Worm (Caenorhabditis elegans) whole organism, L1 larva: Measurements from ENCODE around the gene rfp-1.
A peak's percentile ranks its signal among the peaks of the same experiment; 100 is the strongest.

Experiments used
- C04F5.9 ChIP-seq: sonication (generic microtip); optimal IDR thresholded peaks from 2 replicates; lab custom pipeline; 2016; ENCODE audit warnings: missing genetic modification characterization, missing compliant biosample characterization
- C34B4.2 ChIP-seq: sonication (generic microtip); optimal IDR thresholded peaks from 2 replicates; lab custom pipeline; 2017; ENCODE audit warnings: mild to moderate bottlenecking, missing genetic modification characterization, missing compliant biosample characterization
- F16B12.6 ChIP-seq: fragments of 150-350 bp; optimal IDR thresholded peaks from 2 replicates; lab custom pipeline; 2014; ENCODE audit warnings: missing biosample characterization, missing genetic modification characterization
- Y116A8C.19 ChIP-seq: sonication (generic microtip); optimal IDR thresholded peaks from 2 replicates; lab custom pipeline; 2016; ENCODE audit warnings: missing compliant biosample characterization, missing genetic modification characterization, borderline replicate concordance
- alr-1 ChIP-seq: fragments of 200-800 bp; sonication (Bioruptor generic); optimal IDR thresholded peaks from 2 replicates; lab custom pipeline; 2018; ENCODE audit warnings: borderline replicate concordance, mild to moderate bottlenecking, missing genetic modification characterization, missing compliant biosample characterization
- aly-2 ChIP-seq: fragments of 150-350 bp; optimal IDR thresholded peaks from 2 replicates; lab custom pipeline; 2014; ENCODE audit warnings: missing biosample characterization, missing genetic modification characterization
- ama-1 ChIP-seq: fragments of 150-350 bp; optimal IDR thresholded peaks from 2 replicates; lab custom pipeline; 2014
- blmp-1 ChIP-seq: fragments of 150-350 bp; optimal IDR thresholded peaks from 2 replicates; lab custom pipeline; 2014; ENCODE audit warnings: missing biosample characterization, missing genetic modification characterization
- ceh-63 ChIP-seq: fragments of 200-800 bp; sonication (Bioruptor generic); optimal IDR thresholded peaks from 2 replicates; lab custom pipeline; 2018; ENCODE audit warnings: mild to moderate bottlenecking, missing genetic modification characterization, missing compliant biosample characterization
- ceh-88 ChIP-seq: fragments of 200-800 bp; sonication (Bioruptor generic); IDR thresholded peaks from 2 replicates; pipeline ENCODE4 v1.3.6; 2022; ENCODE audit warnings: missing genetic modification characterization, missing compliant biosample characterization
- dpl-1 ChIP-seq, 3 experiments: fragments of 150-350 bp in 2 of 3; sonication (generic microtip) in 1 of 3; optimal IDR thresholded peaks; 2 replicates each; lab custom pipeline; 2014 to 2017; ENCODE audit warnings: missing biosample characterization in 3 of 3, missing genetic modification characterization in 3 of 3, missing genetic modification reagents in 3 of 3
- dsc-1 ChIP-seq: sonication (generic microtip); optimal IDR thresholded peaks from 2 replicates; lab custom pipeline; 2016; ENCODE audit warnings: mild to moderate bottlenecking, missing genetic modification characterization, missing compliant biosample characterization
- efl-1 ChIP-seq, 4 experiments: fragments of 150-350 bp; optimal IDR thresholded peaks in 3 of 4; peaks in 1 of 4; 1 replicate in 1 of 4; 2 replicates in 3 of 4; lab custom pipeline; 2014; ENCODE audit warnings: missing biosample characterization in 2 of 4, missing genetic modification characterization in 2 of 4, missing genetic modification reagents in 2 of 4
- efl-3 ChIP-seq: fragments of 200-800 bp; sonication (Bioruptor generic); optimal IDR thresholded peaks from 2 replicates; lab custom pipeline; 2018; ENCODE audit warnings: mild to moderate bottlenecking, missing genetic modification characterization, missing compliant biosample characterization
- egl-13 ChIP-seq: sonication (generic microtip); optimal IDR thresholded peaks from 2 replicates; lab custom pipeline; 2016; ENCODE audit warnings: missing genotype, missing genetic modification reagents, missing genetic modification characterization, missing compliant biosample characterization
- egl-27 ChIP-seq, 2 experiments: fragments of 150-350 bp in 1 of 2; sonication (generic microtip); optimal IDR thresholded peaks; 3 replicates each; lab custom pipeline; 2017 to 2018; ENCODE audit warnings: missing biosample characterization in 2 of 2, missing genetic modification characterization in 2 of 2, missing genetic modification reagents in 2 of 2
- elt-2 ChIP-seq: sonication (generic microtip); optimal IDR thresholded peaks from 2 replicates; lab custom pipeline; 2016; ENCODE audit warnings: missing genetic modification characterization, mild to moderate bottlenecking, inconsistent platforms, missing compliant biosample characterization, missing genetic modification reagents
- ets-5 ChIP-seq: fragments of 200-800 bp; sonication (Bioruptor generic); IDR thresholded peaks from 2 replicates; pipeline ENCODE4 v1.3.6; 2022; ENCODE audit warnings: missing genetic modification characterization, missing compliant biosample characterization
- fkh-8 ChIP-seq: sonication (generic microtip); optimal IDR thresholded peaks from 2 replicates; lab custom pipeline; 2016; ENCODE audit warnings: mild to moderate bottlenecking, missing genetic modification characterization, missing compliant biosample characterization
- fos-1 ChIP-seq: fragments of 150-350 bp; optimal IDR thresholded peaks from 2 replicates; lab custom pipeline; 2014; ENCODE audit warnings: missing biosample characterization, missing genetic modification characterization
- grh-1 ChIP-seq: fragments of 200-800 bp; sonication (Bioruptor generic); IDR thresholded peaks from 2 replicates; pipeline ENCODE4 v1.3.6; 2022; ENCODE audit warnings: missing genetic modification reagents, missing genetic modification characterization, missing compliant biosample characterization
- hpl-2 ChIP-seq: fragments of 150-350 bp; optimal IDR thresholded peaks from 2 replicates; lab custom pipeline; 2014; ENCODE audit warnings: missing biosample characterization, missing genetic modification reagents, missing genetic modification characterization
- irx-1 ChIP-seq: sonication (generic microtip); optimal IDR thresholded peaks from 2 replicates; lab custom pipeline; 2016; ENCODE audit warnings: missing genetic modification characterization, missing compliant biosample characterization
- lin-15B ChIP-seq: fragments of 150-350 bp; sonication (generic microtip); optimal IDR thresholded peaks from 3 replicates; lab custom pipeline; 2014; ENCODE audit warnings: missing biosample characterization, missing genetic modification characterization
- lir-3 ChIP-seq: sonication (generic microtip); optimal IDR thresholded peaks from 2 replicates; lab custom pipeline; 2016; ENCODE audit warnings: mild to moderate bottlenecking, missing genetic modification characterization, moderate library complexity, missing compliant biosample characterization; ENCODE audit not compliant: poor library complexity
- mdl-1 ChIP-seq, 2 experiments: fragments of 150-350 bp; optimal IDR thresholded peaks; 2 replicates each; lab custom pipeline; 2014 to 2017; ENCODE audit warnings: missing biosample characterization in 2 of 2, missing genetic modification characterization in 2 of 2, inconsistent platforms in 1 of 2
- mef-2 ChIP-seq: fragments of 150-350 bp; optimal IDR thresholded peaks from 2 replicates; lab custom pipeline; 2014; ENCODE audit warnings: missing biosample characterization, missing genetic modification characterization
- mep-1 ChIP-seq: fragments of 150-350 bp; optimal IDR thresholded peaks from 2 replicates; lab custom pipeline; 2014; ENCODE audit warnings: missing biosample characterization, missing genetic modification characterization
- nhr-12 ChIP-seq: sonication (generic microtip); optimal IDR thresholded peaks from 2 replicates; lab custom pipeline; 2017; ENCODE audit warnings: missing biosample characterization, missing genetic modification characterization
- nhr-19 ChIP-seq: fragments of 200-800 bp; sonication (Bioruptor generic); conservative IDR thresholded peaks from 2 replicates; pipeline ENCODE4 v1.3.6; 2022; ENCODE audit warnings: missing genetic modification characterization, missing compliant biosample characterization
- nhr-20 ChIP-seq: sonication (generic microtip); optimal IDR thresholded peaks from 2 replicates; lab custom pipeline; 2016; ENCODE audit warnings: mild to moderate bottlenecking, missing genetic modification characterization, missing compliant biosample characterization
- nhr-237 ChIP-seq: fragments of 150-350 bp; optimal IDR thresholded peaks from 2 replicates; lab custom pipeline; 2014; ENCODE audit warnings: missing biosample characterization, missing genetic modification characterization
- nhr-28 ChIP-seq: fragments of 150-350 bp; optimal IDR thresholded peaks from 2 replicates; lab custom pipeline; 2014; ENCODE audit warnings: missing biosample characterization, missing genetic modification characterization
- nhr-47 ChIP-seq: sonication (generic microtip); optimal IDR thresholded peaks from 2 replicates; lab custom pipeline; 2016; ENCODE audit warnings: mild to moderate bottlenecking, missing genetic modification characterization, moderate library complexity, missing compliant biosample characterization
- nhr-71 ChIP-seq: sonication (generic microtip); optimal IDR thresholded peaks from 2 replicates; lab custom pipeline; 2016; ENCODE audit warnings: mild to moderate bottlenecking, missing genetic modification characterization, moderate library complexity, missing compliant biosample characterization
- nhr-77 ChIP-seq: fragments of 150-350 bp; optimal IDR thresholded peaks from 2 replicates; lab custom pipeline; 2014; ENCODE audit warnings: missing biosample characterization, missing genetic modification characterization
- nhr-85 ChIP-seq: sonication (generic microtip); peaks from one replicate; lab custom pipeline; 2016; ENCODE audit warnings: missing genetic modification characterization, inconsistent platforms, missing compliant biosample characterization
- nhr-90 ChIP-seq: sonication (generic microtip); optimal IDR thresholded peaks from 2 replicates; lab custom pipeline; 2016; ENCODE audit warnings: mild to moderate bottlenecking, missing genetic modification characterization, missing compliant biosample characterization; ENCODE audit not compliant: poor library complexity
- pqm-1 ChIP-seq: sonication (generic microtip); optimal IDR thresholded peaks from 3 replicates; lab custom pipeline; 2017; ENCODE audit warnings: missing biosample characterization, missing genetic modification characterization
- rnt-1 ChIP-seq: sonication (generic microtip); optimal IDR thresholded peaks from 2 replicates; lab custom pipeline; 2016; ENCODE audit warnings: mild to moderate bottlenecking, missing genetic modification characterization, moderate library complexity, missing compliant biosample characterization
- skn-1 ChIP-seq: fragments of 150-350 bp; optimal IDR thresholded peaks from 2 replicates; lab custom pipeline; 2014; ENCODE audit warnings: missing biosample characterization, missing genetic modification characterization
- snpc-4 ChIP-seq: fragments of 150-350 bp; optimal IDR thresholded peaks from 2 replicates; lab custom pipeline; 2014; ENCODE audit warnings: missing biosample characterization, missing genetic modification characterization
- snu-23 ChIP-seq: sonication (generic microtip); optimal IDR thresholded peaks from 2 replicates; lab custom pipeline; 2016; ENCODE audit warnings: missing genetic modification characterization, missing compliant biosample characterization
- sox-4 ChIP-seq: sonication (generic microtip); optimal IDR thresholded peaks from 2 replicates; lab custom pipeline; 2016; ENCODE audit warnings: missing genetic modification characterization, missing compliant biosample characterization
- sup-37 ChIP-seq: fragments of 200-800 bp; sonication (Bioruptor generic); optimal IDR thresholded peaks from 2 replicates; lab custom pipeline; 2018; ENCODE audit warnings: mild to moderate bottlenecking, missing genetic modification characterization, missing compliant biosample characterization
- tbx-2 ChIP-seq: sonication (generic microtip); optimal IDR thresholded peaks from 2 replicates; lab custom pipeline; 2016; ENCODE audit warnings: missing genetic modification characterization, missing compliant biosample characterization
- tlp-1 ChIP-seq: fragments of 150-350 bp; optimal IDR thresholded peaks from 2 replicates; lab custom pipeline; 2014; ENCODE audit warnings: missing biosample characterization, missing genetic modification characterization
- unc-130 ChIP-seq: fragments of 150-350 bp; optimal IDR thresholded peaks from 2 replicates; lab custom pipeline; 2017; ENCODE audit warnings: missing biosample characterization, missing genetic modification characterization, inconsistent platforms
- unc-86 ChIP-seq: sonication (generic microtip); optimal IDR thresholded peaks from 2 replicates; lab custom pipeline; 2016; ENCODE audit warnings: missing genetic modification characterization, missing compliant biosample characterization
- unc-98 ChIP-seq: fragments of 200-800 bp; sonication (Bioruptor generic); IDR thresholded peaks from 2 replicates; pipeline ENCODE4 v1.3.6; 2022; ENCODE audit warnings: missing genetic modification characterization, missing compliant biosample characterization
- xbp-1 ChIP-seq: sonication (generic microtip); optimal IDR thresholded peaks from 2 replicates; lab custom pipeline; 2016; ENCODE audit warnings: missing genetic modification characterization, missing compliant biosample characterization
- ztf-11 ChIP-seq, 2 experiments: sonication (generic microtip); optimal IDR thresholded peaks; 2 replicates each; lab custom pipeline; 2016 to 2017; ENCODE audit warnings: missing genetic modification characterization in 2 of 2, missing biosample characterization in 1 of 2, missing compliant biosample characterization in 1 of 2
- ztf-4 ChIP-seq: fragments of 150-350 bp; optimal IDR thresholded peaks from 2 replicates; lab custom pipeline; 2014; ENCODE audit warnings: missing biosample characterization, missing genetic modification characterization

Gene rfp-1

DNA sequence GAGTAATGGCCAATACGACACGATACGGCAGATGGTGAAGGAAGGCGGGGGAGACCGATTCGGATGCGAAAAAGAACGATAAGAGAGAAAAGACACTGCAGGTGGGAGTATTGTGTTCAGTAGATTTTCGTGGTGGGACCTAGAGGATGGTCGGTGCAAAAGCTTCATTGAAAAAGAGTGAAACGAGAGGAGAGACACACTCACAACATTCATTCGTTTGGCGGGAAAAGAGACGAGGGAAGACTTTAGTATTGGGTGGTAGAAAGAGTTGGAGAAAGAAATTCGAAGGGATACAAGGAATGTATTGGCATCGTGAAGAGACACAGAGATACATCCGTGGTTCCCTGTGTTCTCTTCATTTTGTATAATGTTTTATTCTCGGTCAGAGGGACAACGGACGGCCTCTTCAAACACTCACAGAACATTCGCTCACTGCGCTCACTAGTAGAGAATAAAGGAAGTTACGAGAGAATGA is 2.0 kb upstream of the rfp-1 start (continued):
- TF ChIP-seq nhr-28 (no peak), mdl-1 (tag; optimal IDR thresholded peaks at IDR 0.05; lab: Kevin White, UChicago) (peak in 1 of 2 experiments; percentile 51), mef-2 (tag; lab: Kevin White, UChicago) (peak; percentile 29), nhr-237 (tag; lab: Kevin White, UChicago) (no peak), unc-86 (tag; lab: Kevin White, UChicago) (peak; percentile 69), grh-1 (GFP tag; lab: Robert Waterston, UW) (no peak), elt-2 (tag; lab: Kevin White, UChicago) (peak; percentile 2), irx-1 (tag; lab: Kevin White, UChicago) (peak; percentile 53), tlp-1 (tag; lab: Kevin White, UChicago) (no peak), pqm-1 (tag; lab: Kevin White, UChicago) (no peak), nhr-77 (tag; lab: Kevin White, UChicago) (peak; percentile 75), fos-1 (tag; lab: Kevin White, UChicago) (peak; percentile 14), sup-37 (GFP tag; lab: Kevin White, UChicago) (no peak), nhr-90 (tag; lab: Kevin White, UChicago) (peak; percentile 63), efl-1 (optimal IDR thresholded peaks at IDR 0.05; lab: Kevin White, UChicago) (peak; percentile 72 to 85), efl-1 (GFP tag; optimal IDR thresholded peaks at IDR 0.05 in 1 of 2; lab: Kevin White, UChicago) (peak; percentile 53 to 54), fkh-8 (tag; lab: Kevin White, UChicago) (peak; percentile 80), rnt-1 (tag; lab: Kevin White, UChicago) (peak; percentile 65), lin-15B (tag; lab: Kevin White, UChicago) (peak; percentile 46), sox-4 (tag; lab: Kevin White, UChicago) (no peak), ama-1 (lab: Kevin White, UChicago) (no peak), egl-13 (tag; lab: Kevin White, UChicago) (no peak), snpc-4 (peak; percentile 26), ceh-88 (no peak), nhr-71 (tag; lab: Kevin White, UChicago) (peak; percentile 87), ets-5 (GFP tag; lab: Robert Waterston, UW) (no peak), xbp-1 (tag; lab: Kevin White, UChicago) (peak; percentile 57), tbx-2 (tag; lab: Kevin White, UChicago) (peak; percentile 74), nhr-19 (GFP tag; lab: Robert Waterston, UW) (peak; percentile 75), ztf-4 (tag; lab: Kevin White, UChicago) (peak; percentile 69), C04F5.9 (tag; lab: Kevin White, UChicago) (peak; percentile 39), mep-1 (tag; lab: Kevin White, UChicago) (peak; percentile 82), F16B12.6 (tag; lab: Kevin White, UChicago) (peak; percentile 16), dpl-1 (GFP tag; optimal IDR thresholded peaks at IDR 0.05; lab: Kevin White, UChicago) (peak; percentile 47 to 68 (median 55)), nhr-12 (tag; lab: Kevin White, UChicago) (no peak), C34B4.2 (tag; lab: Kevin White, UChicago) (no peak), unc-130 (tag; lab: Kevin White, UChicago) (peak; percentile 42), lir-3 (peak; percentile 63), nhr-47 (tag; lab: Kevin White, UChicago) (peak; percentile 69), blmp-1 (tag; lab: Kevin White, UChicago) (peak; percentile 74), unc-98 (GFP tag; lab: Robert Waterston, UW) (no peak), aly-2 (tag; lab: Kevin White, UChicago) (peak; percentile 77), nhr-85 (tag; lab: Kevin White, UChicago) (peak; percentile 84), hpl-2 (GFP tag; lab: Kevin White, UChicago) (no peak), dsc-1 (tag; lab: Kevin White, UChicago) (peak; percentile 58), egl-27 (tag; optimal IDR thresholded peaks at IDR 0.05; lab: Kevin White, UChicago) (peak in 1 of 2 experiments; percentile 4), ztf-11 (tag; optimal IDR thresholded peaks at IDR 0.05; lab: Kevin White, UChicago) (peak in 1 of 2 experiments; percentile 56), skn-1 (tag; lab: Kevin White, UChicago) (peak; percentile 19), snu-23 (GFP tag; lab: Kevin White, UChicago) (peak; percentile 91), alr-1 (tag; lab: Kevin White, UChicago) (no peak), Y116A8C.19 (tag; lab: Kevin White, UChicago) (no peak), nhr-20 (tag; lab: Kevin White, UChicago) (peak; percentile 88), efl-3 (GFP tag; lab: Kevin White, UChicago) (no peak), ceh-63 (no peak)
